Worm (Caenorhabditis elegans) whole organism, L2 larva: ENCODE measurements around the gene Y56A3A.31.

Source experiments
- C34F6.9 ChIP-seq: fragments of 150-350 bp; optimal IDR thresholded peaks from 2 replicates; lab custom pipeline; 2014; ENCODE audit warnings: missing biosample characterization, missing genetic modification characterization
- R02D3.7 ChIP-seq: fragments of 150-350 bp; optimal IDR thresholded peaks from 2 replicates; lab custom pipeline; 2014; ENCODE audit warnings: missing biosample characterization, missing genetic modification characterization
- Y55F3AM.14 ChIP-seq: fragments of 200-800 bp; sonication (Bioruptor generic); optimal IDR thresholded peaks from 2 replicates; lab custom pipeline; 2018; ENCODE audit warnings: mild to moderate bottlenecking, missing genetic modification characterization, missing compliant biosample characterization
- alr-1 ChIP-seq: fragments of 150-350 bp; optimal IDR thresholded peaks from 2 replicates; lab custom pipeline; 2014; ENCODE audit warnings: missing biosample characterization, missing genetic modification characterization
- aly-2 ChIP-seq: fragments of 150-350 bp; optimal IDR thresholded peaks from 2 replicates; lab custom pipeline; 2014; ENCODE audit warnings: missing biosample characterization, missing genetic modification characterization
- ama-1 ChIP-seq: fragments of 150-350 bp; optimal IDR thresholded peaks from 2 replicates; lab custom pipeline; 2018; ENCODE audit warnings: inconsistent platforms
- blmp-1 ChIP-seq: sonication (generic microtip); optimal IDR thresholded peaks from 2 replicates; lab custom pipeline; 2017; ENCODE audit warnings: missing genetic modification characterization, mild to moderate bottlenecking, missing compliant biosample characterization, antibody characterized with exemption, moderate library complexity; ENCODE audit not compliant: insufficient read depth
- ceh-82 ChIP-seq: fragments of 150-350 bp; optimal IDR thresholded peaks from 2 replicates; lab custom pipeline; 2014; ENCODE audit warnings: missing biosample characterization, missing genetic modification characterization
- dmd-4 ChIP-seq: sonication (generic microtip); optimal IDR thresholded peaks from 2 replicates; lab custom pipeline; 2017; ENCODE audit warnings: missing biosample characterization, missing genetic modification characterization
- elt-1 ChIP-seq: fragments of 150-350 bp; optimal IDR thresholded peaks from 2 replicates; lab custom pipeline; 2014; ENCODE audit warnings: missing biosample characterization, missing genetic modification characterization
- elt-3 ChIP-seq: sonication (generic microtip); optimal IDR thresholded peaks from 2 replicates; lab custom pipeline; 2017; ENCODE audit warnings: missing biosample characterization, missing genetic modification characterization
- fos-1 ChIP-seq: fragments of 150-350 bp; optimal IDR thresholded peaks from 2 replicates; lab custom pipeline; 2014; ENCODE audit warnings: missing biosample characterization, missing genetic modification characterization
- gmeb-1 ChIP-seq: fragments of 150-350 bp; optimal IDR thresholded peaks from 2 replicates; lab custom pipeline; 2014; ENCODE audit warnings: missing biosample characterization, missing genetic modification characterization
- lin-11 ChIP-seq: fragments of 150-350 bp; sonication (generic microtip); optimal IDR thresholded peaks from 2 replicates; lab custom pipeline; 2014; ENCODE audit warnings: missing biosample characterization, missing genetic modification characterization, inconsistent platforms, mixed read lengths
- lin-13 ChIP-seq: fragments of 150-350 bp; optimal IDR thresholded peaks from 2 replicates; lab custom pipeline; 2014; ENCODE audit warnings: missing biosample characterization, missing genetic modification reagents, missing genetic modification characterization
- lin-39 ChIP-seq: fragments of 150-350 bp; optimal IDR thresholded peaks from 2 replicates; lab custom pipeline; 2014; ENCODE audit warnings: missing biosample characterization, missing genetic modification reagents, missing genetic modification characterization
- lsy-2 ChIP-seq, 2 experiments: fragments of 150-350 bp in 1 of 2; sonication (generic microtip) in 1 of 2; optimal IDR thresholded peaks; 2 replicates each; lab custom pipeline; 2014 to 2017; ENCODE audit warnings: missing biosample characterization in 2 of 2, missing genetic modification characterization in 2 of 2
- mab-5 ChIP-seq: fragments of 150-350 bp; optimal IDR thresholded peaks from 2 replicates; lab custom pipeline; 2014; ENCODE audit warnings: missing biosample characterization, missing genetic modification characterization
- mbf-1 ChIP-seq: sonication (generic microtip); optimal IDR thresholded peaks from 2 replicates; lab custom pipeline; 2017; ENCODE audit warnings: missing biosample characterization, missing genetic modification characterization
- nhr-10 ChIP-seq: sonication (generic microtip); optimal IDR thresholded peaks from 2 replicates; lab custom pipeline; 2017; ENCODE audit warnings: missing biosample characterization, missing genetic modification characterization
- nhr-11 ChIP-seq: fragments of 150-350 bp; optimal IDR thresholded peaks from 2 replicates; lab custom pipeline; 2014; ENCODE audit warnings: missing biosample characterization, missing genetic modification characterization
- nhr-12 ChIP-seq: fragments of 150-350 bp; optimal IDR thresholded peaks from 2 replicates; lab custom pipeline; 2014; ENCODE audit warnings: missing biosample characterization, missing genetic modification characterization
- nhr-129 ChIP-seq: fragments of 150-350 bp; optimal IDR thresholded peaks from 2 replicates; lab custom pipeline; 2014; ENCODE audit warnings: missing biosample characterization, missing genetic modification characterization
- nhr-21 ChIP-seq: fragments of 150-350 bp; optimal IDR thresholded peaks from 2 replicates; lab custom pipeline; 2014; ENCODE audit warnings: missing biosample characterization, missing genetic modification characterization
- nhr-23 ChIP-seq: fragments of 150-350 bp; optimal IDR thresholded peaks from 2 replicates; lab custom pipeline; 2014; ENCODE audit warnings: missing biosample characterization, missing genetic modification reagents, missing genetic modification characterization
- nhr-237 ChIP-seq: fragments of 150-350 bp; optimal IDR thresholded peaks from 2 replicates; lab custom pipeline; 2014; ENCODE audit warnings: missing biosample characterization, missing genetic modification characterization
- nhr-25 ChIP-seq: fragments of 150-350 bp; sonication (generic microtip); optimal IDR thresholded peaks from 3 replicates; lab custom pipeline; 2014; ENCODE audit warnings: missing biosample characterization, missing genetic modification characterization
- nhr-6 ChIP-seq: fragments of 150-350 bp; optimal IDR thresholded peaks from 2 replicates; lab custom pipeline; 2014; ENCODE audit warnings: missing biosample characterization, missing genetic modification characterization
- nhr-77 ChIP-seq: fragments of 150-350 bp; optimal IDR thresholded peaks from 2 replicates; lab custom pipeline; 2014; ENCODE audit warnings: missing biosample characterization, missing genetic modification characterization
- peb-1 ChIP-seq: fragments of 150-350 bp; optimal IDR thresholded peaks from 2 replicates; lab custom pipeline; 2014; ENCODE audit warnings: missing biosample characterization, missing genetic modification characterization
- sem-4 ChIP-seq: fragments of 150-350 bp; optimal IDR thresholded peaks from 2 replicates; lab custom pipeline; 2014; ENCODE audit warnings: missing biosample characterization, missing genetic modification reagents, missing genetic modification characterization
- skn-1 ChIP-seq: sonication (generic microtip); optimal IDR thresholded peaks from 2 replicates; lab custom pipeline; 2017; ENCODE audit warnings: missing biosample characterization, missing genetic modification characterization
- sma-3 ChIP-seq: sonication (generic microtip); optimal IDR thresholded peaks from 2 replicates; lab custom pipeline; 2016; ENCODE audit warnings: missing genetic modification reagents, missing genetic modification characterization, missing compliant biosample characterization
- snpc-4 ChIP-seq: fragments of 150-350 bp; optimal IDR thresholded peaks from 2 replicates; lab custom pipeline; 2014; ENCODE audit warnings: missing biosample characterization, missing genetic modification characterization
- unc-55 ChIP-seq: fragments of 150-350 bp; sonication (generic microtip); optimal IDR thresholded peaks from 3 replicates; lab custom pipeline; 2014; ENCODE audit warnings: missing biosample characterization, missing genetic modification reagents, missing genetic modification characterization
- zag-1 ChIP-seq: fragments of 150-350 bp; optimal IDR thresholded peaks from 2 replicates; lab custom pipeline; 2014; ENCODE audit warnings: missing biosample characterization, missing genetic modification characterization
- ztf-4 ChIP-seq: fragments of 150-350 bp; optimal IDR thresholded peaks from 2 replicates; lab custom pipeline; 2014; ENCODE audit warnings: missing biosample characterization, missing genetic modification characterization

The Y56A3A.31 gene

ce11 chrIII:11954150-11954549 is 20.1 kb upstream of the Y56A3A.31 start:
- TF ChIP-seq elt-1 (tag; lab: Kevin White, UChicago) (no peak), fos-1 (tag; lab: Kevin White, UChicago) (no peak), dmd-4 (no peak), nhr-11 (tag; lab: Kevin White, UChicago) (no peak), mbf-1 (tag; lab: Kevin White, UChicago) (no peak), Y55F3AM.14 (GFP tag; lab: Kevin White, UChicago) (no peak), snpc-4 (tag; lab: Kevin White, UChicago) (no peak), ama-1 (lab: Kevin White, UChicago) (no peak), gmeb-1 (no peak), aly-2 (tag; lab: Kevin White, UChicago) (no peak), blmp-1 (tag; lab: Kevin White, UChicago) (no peak), alr-1 (tag; lab: Kevin White, UChicago) (no peak), nhr-25 (tag; lab: Kevin White, UChicago) (no peak), C34F6.9 (tag; lab: Kevin White, UChicago) (no peak), lin-39 (tag; lab: Kevin White, UChicago) (no peak), sma-3 (no peak)
- TF ChIP-seq, all 48 proteins: peak for 0

ce11 chrIII:11960080-11960479 is 14.2 kb upstream of the Y56A3A.31 start, which contains the start of gene top-3:
top-3 (minus strand) TSS chrIII:11960180.
- TF ChIP-seq nhr-6 (tag; lab: Kevin White, UChicago) (no peak), nhr-21 (no peak), lin-13 (GFP tag; lab: Kevin White, UChicago) (no peak)

ce11 chrIII:11967049-11967448 is 7.2 kb upstream of the Y56A3A.31 start:
- TF ChIP-seq lin-13 (GFP tag; lab: Kevin White, UChicago) = peak; percentile 11

- no peak for TF ChIP-seq elt-1 (tag; lab: Kevin White, UChicago)
- TF ChIP-seq unc-55 (GFP tag; lab: Kevin White, UChicago) = peak; percentile 6
Measured at ce11 chrIII:11971342-11971741, 2.9 kb upstream of the Y56A3A.31 start, which contains the start of gene Y56A3A.28. Y56A3A.28 (minus strand) TSS chrIII:11971374.

- TF ChIP-seq alr-1 (tag; lab: Kevin White, UChicago) (no peak), zag-1 (tag; lab: Kevin White, UChicago) (no peak), C34F6.9 (tag; lab: Kevin White, UChicago) (no peak), ceh-82 (no peak), peb-1 (tag; lab: Kevin White, UChicago) (no peak), nhr-6 (tag; lab: Kevin White, UChicago) (no peak), nhr-237 (tag; lab: Kevin White, UChicago) (no peak), dmd-4 (no peak), nhr-11 (tag; lab: Kevin White, UChicago) (no peak), sem-4 (tag; lab: Kevin White, UChicago) (no peak), elt-1 (tag; lab: Kevin White, UChicago) (no peak), aly-2 (tag; lab: Kevin White, UChicago) (no peak), nhr-10 (tag; lab: Kevin White, UChicago) (no peak)
- TF ChIP-seq, all 48 proteins: peak for 0
Measured at ce11 chrIII:11973996-11974395, 281 bp upstream of the Y56A3A.31 start, which contains the start of gene ung-1. ung-1 (minus strand) TSS chrIII:11974096.

- TF ChIP-seq elt-3 (tag; lab: Kevin White, UChicago) (no peak), R02D3.7 (no peak), lin-13 (GFP tag; lab: Kevin White, UChicago) (no peak), ztf-4 (tag; lab: Kevin White, UChicago) (no peak), nhr-237 (tag; lab: Kevin White, UChicago) (no peak), nhr-129 (tag; lab: Kevin White, UChicago) (no peak), nhr-23 (no peak), unc-55 (GFP tag; lab: Kevin White, UChicago) (no peak), nhr-77 (tag; lab: Kevin White, UChicago) (no peak), skn-1 (tag; lab: Kevin White, UChicago) (no peak), Y55F3AM.14 (GFP tag; lab: Kevin White, UChicago) (no peak), nhr-21 (no peak), sem-4 (tag; lab: Kevin White, UChicago) (no peak), mbf-1 (tag; lab: Kevin White, UChicago) (no peak), sma-3 (no peak), lsy-2 (tag; optimal IDR thresholded peaks at IDR 0.05; lab: Kevin White, UChicago) (no peak), mab-5 (no peak), C34F6.9 (tag; lab: Kevin White, UChicago) (no peak), nhr-12 (tag; lab: Kevin White, UChicago) (no peak), lin-11 (tag; lab: Kevin White, UChicago) (no peak)
Measured at ce11 chrIII:11978742-11979141, 4.5 kb downstream of the Y56A3A.31 start, which contains the start of gene Y56A3A.30. Y56A3A.30 (minus strand) TSS chrIII:11979065.
